Worm (Caenorhabditis elegans) whole organism, L4 larva: ENCODE data around the gene R13D11.4.

Experiments used
- F49E8.2 ChIP-seq: sonication (generic microtip); optimal IDR thresholded peaks from 2 replicates; lab custom pipeline; 2016; ENCODE audit warnings: missing compliant biosample characterization, mild to moderate bottlenecking, missing genetic modification characterization, borderline replicate concordance
- ceh-44 ChIP-seq: fragments of 200-800 bp; sonication (Bioruptor generic); IDR thresholded peaks from 2 replicates; pipeline ENCODE4 v1.3.6; 2022; ENCODE audit warnings: missing genetic modification reagents, missing genetic modification characterization, missing compliant biosample characterization
- cey-2 ChIP-seq: sonication (generic microtip); optimal IDR thresholded peaks from 3 replicates; lab custom pipeline; 2017; ENCODE audit warnings: missing genetic modification characterization, mild to moderate bottlenecking, missing compliant biosample characterization, antibody characterized with exemption, borderline replicate concordance; ENCODE audit not compliant: insufficient read depth
- dpl-1 ChIP-seq: fragments of 150-350 bp; optimal IDR thresholded peaks from 2 replicates; lab custom pipeline; 2014; ENCODE audit warnings: missing biosample characterization, missing genetic modification reagents, missing genetic modification characterization
- dve-1 ChIP-seq: sonication (generic microtip); optimal IDR thresholded peaks from 2 replicates; lab custom pipeline; 2017; ENCODE audit warnings: antibody characterized with exemption, mild to moderate bottlenecking, missing genetic modification characterization, missing compliant biosample characterization; ENCODE audit not compliant: insufficient read depth
- egl-43 ChIP-seq: fragments of 200-800 bp; sonication (Bioruptor generic); IDR thresholded peaks from 2 replicates; pipeline ENCODE4 v1.3.6; 2022; ENCODE audit warnings: missing genetic modification reagents, missing genetic modification characterization, missing compliant biosample characterization
- lin-1 ChIP-seq: fragments of 200-800 bp; sonication (Bioruptor generic); IDR thresholded peaks from 2 replicates; pipeline ENCODE4 v1.3.6; 2022; ENCODE audit warnings: missing genetic modification reagents, missing genetic modification characterization, missing compliant biosample characterization
- mdt-29 ChIP-seq: fragments of 200-800 bp; sonication (Bioruptor generic); IDR thresholded peaks from 2 replicates; pipeline ENCODE4 v1.3.6; 2022; ENCODE audit warnings: missing genetic modification reagents, missing genetic modification characterization, missing compliant biosample characterization
- saeg-2 ChIP-seq: fragments of 200-800 bp; sonication (Bioruptor generic); IDR thresholded peaks from 2 replicates; pipeline ENCODE4 v1.3.6; 2022; ENCODE audit warnings: missing genetic modification reagents, missing genetic modification characterization, missing compliant biosample characterization
- vab-7 ChIP-seq: fragments of 200-800 bp; sonication (Bioruptor generic); IDR thresholded peaks from 2 replicates; pipeline ENCODE4 v1.3.6; 2022; ENCODE audit warnings: missing genetic modification reagents, missing genetic modification characterization, missing compliant biosample characterization
- ztf-11 ChIP-seq: fragments of 150-350 bp; optimal IDR thresholded peaks from 2 replicates; lab custom pipeline; 2014; ENCODE audit warnings: missing biosample characterization, missing genetic modification characterization

The R13D11.4 gene

DNA sequence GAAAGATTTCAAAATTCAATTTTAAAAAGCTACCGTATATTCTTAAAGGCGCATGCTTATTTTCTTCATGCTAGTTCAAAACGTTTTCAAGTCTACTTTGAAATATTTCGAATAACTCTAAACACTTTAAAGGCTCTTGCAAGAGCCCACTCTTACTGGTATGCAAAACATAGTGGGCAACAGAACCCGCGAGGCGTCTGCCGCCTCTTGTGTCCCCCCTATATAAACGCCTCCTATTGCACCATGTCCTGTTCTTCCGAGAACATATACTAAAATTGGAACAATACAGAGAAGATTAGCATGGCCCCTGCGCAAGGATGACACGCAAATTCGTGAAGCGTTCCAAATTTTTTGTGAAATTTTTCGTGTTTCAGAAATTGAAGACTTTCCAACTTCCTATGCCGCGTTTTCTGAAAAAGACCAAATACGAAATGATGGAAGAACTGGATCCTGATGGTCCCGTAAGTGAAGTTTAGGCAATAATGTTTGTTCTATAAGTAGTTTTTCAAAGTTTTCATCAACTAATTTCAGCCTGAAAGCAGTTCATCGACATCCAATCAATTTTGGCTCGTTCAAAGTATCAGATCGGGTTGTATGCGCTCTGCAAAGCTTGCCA is 48.3 kb downstream of the R13D11.4 start (continued):
- TF ChIP-seq cey-2 (tag; lab: Kevin White, UChicago) (no peak), vab-7 (GFP tag; lab: Robert Waterston, UW) (peak; percentile 48; the same call in 1 of the 2 replicates), mdt-29 (peak; percentile 58), ztf-11 (tag; lab: Kevin White, UChicago) (no peak), egl-43 (GFP tag; lab: Robert Waterston, UW) (peak; percentile 75), saeg-2 (0 out of 2 replicates have a peak, but pooled peaks have one; percentile 19), lin-1 (GFP tag; lab: Robert Waterston, UW) (peak; percentile 44; the same call in 1 of the 2 replicates), dpl-1 (no peak), dve-1 (tag; lab: Kevin White, UChicago) (no peak), ceh-44 (GFP tag; lab: Robert Waterston, UW) (0 out of 2 replicates have a peak, but pooled peaks have one; percentile 25), F49E8.2 (tag; lab: Kevin White, UChicago) (peak; percentile 8)
